Fruit fly (Drosophila melanogaster) S2 (cell line): ENCODE results near the gene Adsl.

Experiments
- CG8478 ChIP-seq: fragments of >200 bp; optimal IDR thresholded peaks from 2 replicates; lab custom pipeline; 2018
- CTCF ChIP-seq, 2 experiments: fragments of >200 bp; optimal IDR thresholded peaks; 2 replicates each; lab custom pipeline; 2018

dm6 chr3R:17008675-17009022 lies 12.3 kb downstream of the Adsl start:
- TF ChIP-seq CG8478 (no peak), CTCF (optimal IDR thresholded peaks at IDR 0.05; lab: Kevin White, UChicago) (no peak)
